Fruit fly (Drosophila melanogaster) whole organism, adult: ENCODE results near the gene ND-39.

Experiments
- CG11617 ChIP-seq: fragments of 200-800 bp; sonication (Bioruptor generic); optimal IDR thresholded peaks from 2 replicates; lab custom pipeline; 2017; ENCODE audit warnings: mild to moderate bottlenecking, missing biosample characterization, missing genetic modification reagents, missing genetic modification characterization
- CG12768 ChIP-seq: fragments of 200-800 bp; sonication (Bioruptor generic); optimal IDR thresholded peaks from 2 replicates; lab custom pipeline; 2017; ENCODE audit warnings: missing biosample characterization, missing genetic modification characterization, mild to moderate bottlenecking, moderate library complexity, missing genetic modification reagents
- CG14711 ChIP-seq: fragments of 200-800 bp; sonication (Bioruptor generic); optimal IDR thresholded peaks from 2 replicates; lab custom pipeline; 2018; ENCODE audit warnings: missing biosample characterization, mild to moderate bottlenecking, missing genetic modification characterization, moderate library complexity
- CG1620 ChIP-seq: fragments of 200-800 bp; sonication (Bioruptor generic); optimal IDR thresholded peaks from 2 replicates; lab custom pipeline; 2016; ENCODE audit warnings: missing biosample characterization, missing genetic modification characterization
- CG33017 ChIP-seq: fragments of 200-800 bp; sonication (Bioruptor generic); optimal IDR thresholded peaks from 2 replicates; lab custom pipeline; 2018; ENCODE audit warnings: missing biosample characterization, mild to moderate bottlenecking, missing genetic modification characterization, moderate library complexity
- CG5204 ChIP-seq: fragments of 200-800 bp; sonication (Bioruptor generic); optimal IDR thresholded peaks from 2 replicates; lab custom pipeline; 2016; ENCODE audit warnings: missing biosample characterization, missing genetic modification characterization
- CG7045 ChIP-seq: fragments of 200-800 bp; sonication (Bioruptor generic); optimal IDR thresholded peaks from 2 replicates; lab custom pipeline; 2017; ENCODE audit warnings: missing biosample characterization, mild to moderate bottlenecking, missing genetic modification characterization
- CG7101 ChIP-seq: fragments of 200-800 bp; sonication (Bioruptor generic); optimal IDR thresholded peaks from 2 replicates; lab custom pipeline; 2018; ENCODE audit warnings: missing biosample characterization, mild to moderate bottlenecking, missing genetic modification characterization, moderate library complexity
- Clk ChIP-seq: fragments of 200-800 bp; sonication (Bioruptor generic); optimal IDR thresholded peaks from 2 replicates; lab custom pipeline; 2017; ENCODE audit warnings: missing biosample characterization, missing genetic modification characterization
- Crg-1 ChIP-seq: fragments of 200-800 bp; sonication (Bioruptor generic); optimal IDR thresholded peaks from 2 replicates; lab custom pipeline; 2016; ENCODE audit warnings: missing biosample characterization, missing genetic modification characterization
- Hr96 ChIP-seq: fragments of 200-800 bp; sonication (Bioruptor generic); optimal IDR thresholded peaks from 2 replicates; lab custom pipeline; 2016; ENCODE audit warnings: missing biosample characterization, missing genetic modification characterization
- Mnt ChIP-seq: fragments of 200-800 bp; sonication (Bioruptor generic); optimal IDR thresholded peaks from 2 replicates; lab custom pipeline; 2016; ENCODE audit warnings: missing biosample characterization, mild to moderate bottlenecking, missing genetic modification characterization
- bab1 ChIP-seq: fragments of 200-800 bp; sonication (Bioruptor generic); optimal IDR thresholded peaks from 3 replicates; lab custom pipeline; 2019; ENCODE audit warnings: missing biosample characterization, mild to moderate bottlenecking, missing genetic modification characterization, moderate library complexity
- cic ChIP-seq: fragments of 200-800 bp; sonication (Bioruptor generic); optimal IDR thresholded peaks from 2 replicates; lab custom pipeline; 2017; ENCODE audit warnings: missing biosample characterization, mild to moderate bottlenecking, missing genetic modification characterization, moderate library complexity
- cnc ChIP-seq, 2 experiments: fragments of >200 bp; optimal IDR thresholded peaks; 2 replicates each; lab custom pipeline; 2017
- kay ChIP-seq: fragments of 200-800 bp; sonication (Bioruptor generic); peaks from one replicate; lab custom pipeline; 2016; ENCODE audit warnings: missing biosample characterization, missing genetic modification characterization, borderline replicate concordance
- ovo ChIP-seq: fragments of 200-800 bp; sonication (Bioruptor generic); optimal IDR thresholded peaks from 2 replicates; lab custom pipeline; 2016; ENCODE audit warnings: missing biosample characterization, missing genetic modification characterization
- pad ChIP-seq: fragments of 200-800 bp; sonication (Bioruptor generic); optimal IDR thresholded peaks from 3 replicates; lab custom pipeline; 2017; ENCODE audit warnings: missing biosample characterization, missing genetic modification characterization, mild to moderate bottlenecking, moderate library complexity, missing genetic modification reagents
- tj ChIP-seq: fragments of 200-800 bp; sonication (Bioruptor generic); optimal IDR thresholded peaks from 3 replicates; lab custom pipeline; 2017; ENCODE audit warnings: missing biosample characterization, mild to moderate bottlenecking, missing genetic modification characterization, moderate library complexity
- toe ChIP-seq: fragments of 200-800 bp; sonication (Bioruptor generic); optimal IDR thresholded peaks from 2 replicates; lab custom pipeline; 2016; ENCODE audit warnings: missing biosample characterization, missing genetic modification characterization

Gene ND-39

DNA sequence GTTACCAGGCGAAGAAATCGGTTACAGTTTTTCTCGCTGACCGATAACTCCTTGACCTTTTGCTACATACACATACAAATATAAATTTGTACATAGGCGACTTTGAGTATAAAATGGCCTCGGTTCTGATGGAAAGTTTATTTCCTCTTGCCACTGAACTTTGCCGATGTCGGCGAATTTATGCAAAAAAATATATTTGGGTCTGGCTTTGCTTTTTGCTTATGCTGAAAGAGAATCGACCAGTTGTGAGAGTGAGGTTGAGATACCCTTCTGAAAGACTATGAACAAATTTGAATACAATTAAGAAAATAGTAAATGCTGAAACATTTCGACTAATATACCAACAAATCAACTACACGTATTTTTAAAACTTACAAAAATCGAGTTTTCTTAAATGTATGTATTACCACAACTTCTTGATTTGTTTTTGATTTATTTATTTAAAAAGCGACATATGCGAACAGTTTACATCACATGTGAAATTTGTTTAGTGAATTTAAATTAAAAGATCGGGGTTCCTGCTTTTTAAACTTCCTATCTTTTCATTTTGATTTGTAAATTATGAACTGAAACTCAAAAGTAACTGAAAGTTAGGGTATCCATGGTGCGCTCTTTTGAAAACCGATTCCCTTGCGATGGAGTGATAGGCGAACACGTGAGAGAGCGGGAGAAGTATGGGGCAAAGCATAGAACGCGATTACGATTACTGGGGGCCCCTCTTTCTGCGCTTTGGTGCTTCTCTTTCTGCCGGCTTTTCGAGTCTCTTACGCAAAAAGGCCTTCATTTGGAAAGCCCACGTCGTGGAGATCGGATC is 17.4 kb downstream of the ND-39 start:
- TF ChIP-seq CG1620 (GFP tag; lab: Kevin White, UChicago) (peak; percentile 38), Crg-1 (peak; percentile 32), CG33017 (peak; percentile 69), CG12768 (GFP tag; lab: Kevin White, UChicago) (peak; percentile 50), toe (GFP tag; lab: Kevin White, UChicago) (peak; percentile 45), CG7101 (tag; lab: Kevin White, UChicago) (peak; percentile 70), tj (GFP tag; lab: Kevin White, UChicago) (peak; percentile 93), pad (peak; percentile 75), CG11617 (peak; percentile 90), CG14711 (tag; lab: Kevin White, UChicago) (peak; percentile 57), kay (GFP tag; lab: Kevin White, UChicago) (no peak), Mnt (peak; percentile 65), bab1 (peak; percentile 84), ovo (GFP tag; lab: Kevin White, UChicago) (no peak), cic (peak; percentile 51), CG7045 (peak; percentile 74), Hr96 (GFP tag; lab: Kevin White, UChicago) (peak; percentile 67), Clk (peak; percentile 49), cnc (optimal IDR thresholded peaks at IDR 0.05; lab: Kevin White, UChicago) (no peak), CG5204 (GFP tag; lab: Kevin White, UChicago) (peak; percentile 79)

- no peak for TF ChIP-seq CG12768 (GFP tag; lab: Kevin White, UChicago)
- peak; percentile 79 for TF ChIP-seq kay (GFP tag; lab: Kevin White, UChicago)
- peak; percentile 10 for TF ChIP-seq Mnt
These were observed 19.7 kb downstream of the ND-39 start for dm6 chr3L:20511499-20512108.

DNA sequence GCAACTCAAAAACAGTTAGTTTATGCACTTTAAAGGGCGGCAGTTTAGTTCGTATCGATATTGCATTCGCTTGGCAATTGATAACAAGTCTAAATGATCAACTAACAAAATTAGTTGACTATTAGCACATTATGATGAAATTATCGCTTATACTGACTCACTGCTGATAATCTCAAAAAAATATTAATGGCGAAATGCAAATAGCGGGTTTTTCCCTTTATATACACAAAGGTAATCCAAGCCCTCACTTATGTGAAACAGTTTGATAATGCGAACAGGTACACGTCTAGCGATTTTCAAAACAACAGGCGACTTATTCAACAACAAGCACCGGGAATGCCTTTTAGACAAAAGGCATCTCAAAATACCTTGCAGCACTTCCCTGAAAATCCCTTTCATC is 22.2 kb downstream of the ND-39 start:
- TF ChIP-seq Mnt (no peak), CG12768 (GFP tag; lab: Kevin White, UChicago) (no peak), CG5204 (GFP tag; lab: Kevin White, UChicago) (no peak), cic (peak; percentile 24), ovo (GFP tag; lab: Kevin White, UChicago) (no peak), kay (GFP tag; lab: Kevin White, UChicago) (peak; percentile 90), cnc (optimal IDR thresholded peaks at IDR 0.05; lab: Kevin White, UChicago) (no peak), Hr96 (GFP tag; lab: Kevin White, UChicago) (no peak), CG7045 (no peak)

DNA sequence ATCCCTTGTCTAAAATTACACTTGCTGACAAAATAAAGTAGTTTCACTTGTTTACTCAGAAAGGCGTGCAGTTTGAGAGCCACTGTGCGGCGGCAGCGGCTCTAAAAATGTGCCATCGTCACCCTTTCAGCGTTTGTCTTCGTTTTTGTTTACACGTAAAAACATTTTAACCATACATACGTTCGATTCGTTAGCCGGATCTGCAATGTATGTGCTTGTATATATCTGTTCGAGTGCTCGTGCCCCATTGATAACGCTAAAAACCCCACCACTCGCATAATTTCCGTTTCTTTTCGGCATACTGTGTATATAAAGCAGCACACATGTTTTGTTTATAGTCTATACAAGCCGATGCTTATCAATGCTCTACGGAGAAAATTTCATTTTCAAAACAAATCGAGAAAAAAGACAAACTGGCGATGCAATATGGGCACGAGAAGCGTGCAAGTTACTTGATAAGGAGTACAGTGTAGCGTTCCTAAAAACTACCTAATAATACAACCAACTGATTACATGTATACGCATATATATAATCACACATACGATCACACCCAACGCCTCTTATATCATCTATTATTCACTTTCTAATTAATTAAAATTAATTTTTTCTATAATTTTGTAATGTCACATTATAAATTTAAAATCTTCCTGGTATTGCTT is 24.8 kb downstream of the ND-39 start:
- TF ChIP-seq CG5204 (GFP tag; lab: Kevin White, UChicago) = no peak
- peak; percentile 76 for TF ChIP-seq kay (GFP tag; lab: Kevin White, UChicago)
- no peak for TF ChIP-seq Hr96 (GFP tag; lab: Kevin White, UChicago)
- TF ChIP-seq Mnt = peak; percentile 70
- TF ChIP-seq CG7045 = peak; percentile 63
- TF ChIP-seq Clk = peak; percentile 26
- no peak for TF ChIP-seq CG1620 (GFP tag; lab: Kevin White, UChicago)
- no peak for TF ChIP-seq tj (GFP tag; lab: Kevin White, UChicago)
- peak; percentile 53 for TF ChIP-seq CG12768 (GFP tag; lab: Kevin White, UChicago)
- TF ChIP-seq CG11617 = peak; percentile 76
- peak; percentile 46 for TF ChIP-seq pad
- TF ChIP-seq CG14711 (tag; lab: Kevin White, UChicago) = peak; percentile 81
- TF ChIP-seq bab1 = peak; percentile 34
- TF ChIP-seq CG7101 (tag; lab: Kevin White, UChicago) = peak; percentile 88
- peak; percentile 82 for TF ChIP-seq cic
- TF ChIP-seq cnc (optimal IDR thresholded peaks at IDR 0.05; lab: Kevin White, UChicago) = no peak
- TF ChIP-seq CG33017 = peak; percentile 88
- TF ChIP-seq toe (GFP tag; lab: Kevin White, UChicago) = no peak
- no peak for TF ChIP-seq Crg-1
- TF ChIP-seq ovo (GFP tag; lab: Kevin White, UChicago) = peak; percentile 24

- TF ChIP-seq CG7101 (tag; lab: Kevin White, UChicago) = no peak
- TF ChIP-seq CG7045 = no peak
- TF ChIP-seq CG5204 (GFP tag; lab: Kevin White, UChicago) = no peak
- no peak for TF ChIP-seq cnc (optimal IDR thresholded peaks at IDR 0.05; lab: Kevin White, UChicago)
- TF ChIP-seq Crg-1 = no peak
- TF ChIP-seq CG12768 (GFP tag; lab: Kevin White, UChicago) = no peak
- TF ChIP-seq CG33017 = no peak
- no peak for TF ChIP-seq toe (GFP tag; lab: Kevin White, UChicago)
- TF ChIP-seq cic = peak; percentile 51
- no peak for TF ChIP-seq CG1620 (GFP tag; lab: Kevin White, UChicago)
- peak; percentile 32 for TF ChIP-seq Mnt
- TF ChIP-seq kay (GFP tag; lab: Kevin White, UChicago) = no peak
- TF ChIP-seq pad = peak; percentile 2
- no peak for TF ChIP-seq CG11617
- TF ChIP-seq ovo (GFP tag; lab: Kevin White, UChicago) = no peak
- peak; percentile 67 for TF ChIP-seq tj (GFP tag; lab: Kevin White, UChicago)
- no peak for TF ChIP-seq Hr96 (GFP tag; lab: Kevin White, UChicago)
- TF ChIP-seq bab1 = no peak
- no peak for TF ChIP-seq CG14711 (tag; lab: Kevin White, UChicago)
- TF ChIP-seq Clk = no peak
These were observed 25.4 kb downstream of the ND-39 start for dm6 chr3L:20517179-20517834.
